Worm (Caenorhabditis elegans) whole organism, L3 larva: ENCODE results near the gene C25H3.7.

Experiments used
- R02D3.7 ChIP-seq: fragments of 150-350 bp; optimal IDR thresholded peaks from 2 replicates; lab custom pipeline; 2014; ENCODE audit warnings: missing biosample characterization, missing genetic modification characterization
- ZK546.5 ChIP-seq: sonication (generic microtip); optimal IDR thresholded peaks from 2 replicates; lab custom pipeline; 2017; ENCODE audit warnings: missing biosample characterization, missing genetic modification characterization
- aly-2 ChIP-seq: fragments of 150-350 bp; optimal IDR thresholded peaks from 2 replicates; lab custom pipeline; 2014; ENCODE audit warnings: missing biosample characterization, missing genetic modification characterization
- ama-1 ChIP-seq: fragments of 150-350 bp; optimal IDR thresholded peaks from 2 replicates; lab custom pipeline; 2018
- ceh-16 ChIP-seq: sonication (generic microtip); optimal IDR thresholded peaks from 2 replicates; lab custom pipeline; 2017; ENCODE audit warnings: missing biosample characterization, missing genetic modification characterization
- ceh-28 ChIP-seq: fragments of 150-350 bp; optimal IDR thresholded peaks from 2 replicates; lab custom pipeline; 2014; ENCODE audit warnings: missing biosample characterization, missing genetic modification reagents, missing genetic modification characterization
- ceh-82 ChIP-seq: fragments of 150-350 bp; optimal IDR thresholded peaks from 2 replicates; lab custom pipeline; 2014; ENCODE audit warnings: missing biosample characterization, missing genetic modification characterization
- ceh-9 ChIP-seq: sonication (generic microtip); optimal IDR thresholded peaks from 2 replicates; lab custom pipeline; 2018; ENCODE audit warnings: missing biosample characterization, missing genetic modification characterization
- daf-12 ChIP-seq: fragments of 150-350 bp; optimal IDR thresholded peaks from 2 replicates; lab custom pipeline; 2014; ENCODE audit warnings: missing biosample characterization, missing genetic modification reagents, missing genetic modification characterization
- egl-27 ChIP-seq: sonication (generic microtip); optimal IDR thresholded peaks from 4 replicates; lab custom pipeline; 2017; ENCODE audit warnings: missing biosample characterization, missing genetic modification reagents, missing genetic modification characterization
- egl-5 ChIP-seq: fragments of 150-350 bp; optimal IDR thresholded peaks from 2 replicates; lab custom pipeline; 2017; ENCODE audit warnings: missing biosample characterization, missing genetic modification reagents, missing genetic modification characterization, inconsistent platforms
- elt-1 ChIP-seq: fragments of 150-350 bp; optimal IDR thresholded peaks from 2 replicates; lab custom pipeline; 2014; ENCODE audit warnings: missing biosample characterization, missing genetic modification characterization
- elt-2 ChIP-seq: sonication (generic microtip); optimal IDR thresholded peaks from 2 replicates; lab custom pipeline; 2016; ENCODE audit warnings: missing genetic modification reagents, mild to moderate bottlenecking, missing genetic modification characterization, missing compliant biosample characterization
- elt-3 ChIP-seq, 3 experiments: fragments of 150-350 bp in 1 of 3; sonication (generic microtip) in 2 of 3; optimal IDR thresholded peaks; 2 replicates in 2 of 3; 4 replicates in 1 of 3; lab custom pipeline; 2014 to 2017; ENCODE audit warnings: missing biosample characterization in 3 of 3, missing genetic modification characterization in 3 of 3
- eor-1 ChIP-seq, 2 experiments: fragments of 150-350 bp; optimal IDR thresholded peaks; 2 replicates each; lab custom pipeline; 2014 to 2018; ENCODE audit warnings: missing biosample characterization in 2 of 2, missing genetic modification characterization in 2 of 2
- fkh-10 ChIP-seq: sonication (generic microtip); optimal IDR thresholded peaks from 2 replicates; lab custom pipeline; 2017; ENCODE audit warnings: missing biosample characterization, missing genetic modification reagents, missing genetic modification characterization
- fkh-2 ChIP-seq: fragments of 150-350 bp; optimal IDR thresholded peaks from 2 replicates; lab custom pipeline; 2014; ENCODE audit warnings: missing biosample characterization, missing genetic modification reagents, missing genetic modification characterization
- fos-1 ChIP-seq: fragments of 150-350 bp; optimal IDR thresholded peaks from 2 replicates; lab custom pipeline; 2014; ENCODE audit warnings: missing biosample characterization, missing genetic modification characterization
- hmg-11 ChIP-seq: sonication (generic microtip); optimal IDR thresholded peaks from 2 replicates; lab custom pipeline; 2016; ENCODE audit warnings: missing genetic modification characterization, missing compliant biosample characterization
- jun-1 ChIP-seq: fragments of 150-350 bp; optimal IDR thresholded peaks from 2 replicates; lab custom pipeline; 2014; ENCODE audit warnings: missing biosample characterization, missing genetic modification reagents, missing genetic modification characterization
- lin-15B ChIP-seq: fragments of 150-350 bp; optimal IDR thresholded peaks from 2 replicates; lab custom pipeline; 2014; ENCODE audit warnings: missing biosample characterization, missing genetic modification characterization
- lin-39 ChIP-seq: fragments of 150-350 bp; optimal IDR thresholded peaks from 2 replicates; lab custom pipeline; 2018; ENCODE audit warnings: missing biosample characterization, missing genetic modification reagents, missing genetic modification characterization
- lsy-12 ChIP-seq: sonication (generic microtip); optimal IDR thresholded peaks from 2 replicates; lab custom pipeline; 2016; ENCODE audit warnings: mild to moderate bottlenecking, missing genetic modification characterization, missing compliant biosample characterization
- mdl-1 ChIP-seq: fragments of 150-350 bp; optimal IDR thresholded peaks from 2 replicates; lab custom pipeline; 2014; ENCODE audit warnings: missing biosample characterization, missing genetic modification characterization
- mml-1 ChIP-seq: fragments of 150-350 bp; sonication (generic microtip); optimal IDR thresholded peaks from 3 replicates; lab custom pipeline; 2014; ENCODE audit warnings: missing biosample characterization, missing genetic modification characterization
- nfya-1 ChIP-seq: sonication (generic microtip); optimal IDR thresholded peaks from 2 replicates; lab custom pipeline; 2017; ENCODE audit warnings: missing genetic modification characterization, mild to moderate bottlenecking, missing compliant biosample characterization, antibody characterized with exemption, moderate library complexity; ENCODE audit not compliant: insufficient read depth
- nhr-11 ChIP-seq: fragments of 150-350 bp; optimal IDR thresholded peaks from 2 replicates; lab custom pipeline; 2014; ENCODE audit warnings: missing biosample characterization, missing genetic modification characterization
- nhr-12 ChIP-seq: fragments of 150-350 bp; optimal IDR thresholded peaks from 2 replicates; lab custom pipeline; 2014; ENCODE audit warnings: missing biosample characterization, missing genetic modification characterization
- nhr-23 ChIP-seq: fragments of 150-350 bp; optimal IDR thresholded peaks from 2 replicates; lab custom pipeline; 2014; ENCODE audit warnings: missing biosample characterization, missing genetic modification reagents, missing genetic modification characterization
- nhr-237 ChIP-seq: fragments of 150-350 bp; optimal IDR thresholded peaks from 2 replicates; lab custom pipeline; 2014; ENCODE audit warnings: missing biosample characterization, missing genetic modification characterization
- nhr-25 ChIP-seq: sonication (generic microtip); optimal IDR thresholded peaks from 2 replicates; lab custom pipeline; 2017; ENCODE audit warnings: missing biosample characterization, missing genetic modification characterization
- nhr-28 ChIP-seq: fragments of 150-350 bp; optimal IDR thresholded peaks from 2 replicates; lab custom pipeline; 2014; ENCODE audit warnings: missing biosample characterization, missing genetic modification characterization
- nhr-43 ChIP-seq: sonication (generic microtip); optimal IDR thresholded peaks from 2 replicates; lab custom pipeline; 2016; ENCODE audit warnings: mild to moderate bottlenecking, missing genetic modification characterization, missing compliant biosample characterization; ENCODE audit not compliant: poor library complexity, severe bottlenecking
- nhr-67 ChIP-seq: fragments of 150-350 bp; optimal IDR thresholded peaks from 2 replicates; lab custom pipeline; 2014; ENCODE audit warnings: missing biosample characterization, missing genetic modification characterization
- nhr-76 ChIP-seq: fragments of 150-350 bp; sonication (generic microtip); optimal IDR thresholded peaks from 5 replicates; lab custom pipeline; 2014; ENCODE audit warnings: missing biosample characterization, missing genetic modification characterization
- nhr-77 ChIP-seq: fragments of 150-350 bp; optimal IDR thresholded peaks from 2 replicates; lab custom pipeline; 2014; ENCODE audit warnings: missing biosample characterization, missing genetic modification characterization
- pha-4 ChIP-seq: fragments of 150-350 bp; optimal IDR thresholded peaks from 2 replicates; lab custom pipeline; 2014; ENCODE audit warnings: missing biosample characterization, missing genetic modification reagents, missing genetic modification characterization
- pqm-1 ChIP-seq: fragments of 150-350 bp; optimal IDR thresholded peaks from 2 replicates; lab custom pipeline; 2017; ENCODE audit warnings: missing biosample characterization, missing genetic modification characterization, inconsistent platforms
- sea-2 ChIP-seq: fragments of 150-350 bp; sonication (generic microtip); optimal IDR thresholded peaks from 4 replicates; lab custom pipeline; 2014; ENCODE audit warnings: missing biosample characterization, missing genetic modification reagents, missing genetic modification characterization
- skn-1 ChIP-seq: fragments of 150-350 bp; optimal IDR thresholded peaks from 2 replicates; lab custom pipeline; 2014; ENCODE audit warnings: missing biosample characterization, missing genetic modification characterization
- snpc-4 ChIP-seq: fragments of 150-350 bp; optimal IDR thresholded peaks from 2 replicates; lab custom pipeline; 2014; ENCODE audit warnings: missing biosample characterization, missing genetic modification characterization
- tbx-2 ChIP-seq: sonication (generic microtip); optimal IDR thresholded peaks from 2 replicates; lab custom pipeline; 2016; ENCODE audit warnings: mild to moderate bottlenecking, missing genetic modification characterization, missing compliant biosample characterization
- unc-39 ChIP-seq: sonication (generic microtip); optimal IDR thresholded peaks from 4 replicates; lab custom pipeline; 2017; ENCODE audit warnings: missing biosample characterization, missing genetic modification characterization
- unc-62 ChIP-seq: fragments of 150-350 bp; sonication (generic microtip); optimal IDR thresholded peaks from 4 replicates; lab custom pipeline; 2014; ENCODE audit warnings: missing biosample characterization, missing genetic modification reagents, missing genetic modification characterization
- zag-1 ChIP-seq: fragments of 150-350 bp; optimal IDR thresholded peaks from 2 replicates; lab custom pipeline; 2014; ENCODE audit warnings: missing biosample characterization, missing genetic modification characterization
- ztf-11 ChIP-seq: fragments of 150-350 bp; optimal IDR thresholded peaks from 2 replicates; lab custom pipeline; 2014; ENCODE audit warnings: missing biosample characterization, missing genetic modification characterization
- ztf-4 ChIP-seq: fragments of 150-350 bp; optimal IDR thresholded peaks from 2 replicates; lab custom pipeline; 2014; ENCODE audit warnings: missing biosample characterization, missing genetic modification characterization

The C25H3.7 gene

ce11 chrII:5661735-5662177, 7.0 kb downstream of the C25H3.7 start (continued):
- TF ChIP-seq nhr-43 (tag; lab: Kevin White, UChicago) (peak; percentile 75), fkh-10 (peak; percentile 71), ceh-16 (tag; lab: Kevin White, UChicago) (peak; percentile 6), nhr-77 (tag; lab: Kevin White, UChicago) (no peak), lin-39 (peak; percentile 86), jun-1 (peak; percentile 55), nhr-12 (tag; lab: Kevin White, UChicago) (no peak), zag-1 (tag; lab: Kevin White, UChicago) (peak; percentile 48), lsy-12 (peak; percentile 92), elt-2 (tag; lab: Kevin White, UChicago) (peak; percentile 84), nhr-25 (peak; percentile 94), lin-15B (tag; lab: Kevin White, UChicago) (peak; percentile 69), ztf-4 (tag; lab: Kevin White, UChicago) (peak; percentile 86), mdl-1 (tag; lab: Kevin White, UChicago) (peak; percentile 67)

ce11 chrII:5660736-5661734, 7.7 kb downstream of the C25H3.7 start, which contains the start of the genes ift-43 and mdt-26:
ift-43 (minus strand) TSS chrII:5660786.
mdt-26 (plus strand) TSS chrII:5661181.
- no peak for TF ChIP-seq nhr-237 (tag; lab: Kevin White, UChicago)
- TF ChIP-seq lin-15B (tag; lab: Kevin White, UChicago) = peak; percentile 80
- no peak for TF ChIP-seq elt-3 (tag; optimal IDR thresholded peaks at IDR 0.05; lab: Kevin White, UChicago)
- no peak for TF ChIP-seq zag-1 (tag; lab: Kevin White, UChicago)
- TF ChIP-seq ZK546.5 = no peak
- TF ChIP-seq nhr-23 = peak; percentile 49
- no peak for TF ChIP-seq ceh-9 (tag; lab: Kevin White, UChicago)
- peak; percentile 83 for TF ChIP-seq ceh-28 (tag; lab: Kevin White, UChicago)
- TF ChIP-seq aly-2 (tag; lab: Kevin White, UChicago) = peak; percentile 76
- no peak for TF ChIP-seq nhr-67 (tag; lab: Kevin White, UChicago)
- TF ChIP-seq fkh-2 (tag; lab: Kevin White, UChicago) = no peak
- TF ChIP-seq unc-62 (GFP tag; lab: Kevin White, UChicago) = peak; percentile 10
- TF ChIP-seq egl-27 = no peak
- TF ChIP-seq pqm-1 (tag; lab: Kevin White, UChicago) = peak; percentile 2
- no peak for TF ChIP-seq nhr-28
- TF ChIP-seq jun-1 = peak; percentile 36
- peak; percentile 56 for TF ChIP-seq ztf-4 (tag; lab: Kevin White, UChicago)
- TF ChIP-seq ceh-82 (tag; lab: Kevin White, UChicago) = no peak
- TF ChIP-seq tbx-2 (tag; lab: Kevin White, UChicago) = peak; percentile 67
- TF ChIP-seq ama-1 (lab: Kevin White, UChicago) = peak; percentile 100
- peak; percentile 98 for TF ChIP-seq hmg-11 (tag; lab: Kevin White, UChicago)
- TF ChIP-seq elt-1 = no peak
- peak; percentile 80 for TF ChIP-seq nhr-25
- peak; percentile 60 for TF ChIP-seq egl-5 (tag; lab: Kevin White, UChicago)
- TF ChIP-seq R02D3.7 = no peak
- no peak for TF ChIP-seq unc-39 (tag; lab: Kevin White, UChicago)
- TF ChIP-seq nhr-11 (tag; lab: Kevin White, UChicago) = no peak
- no peak for TF ChIP-seq ztf-11
- peak; percentile 100 for TF ChIP-seq nfya-1 (tag; lab: Kevin White, UChicago)
- no peak for TF ChIP-seq nhr-77 (tag; lab: Kevin White, UChicago)
- peak; percentile 46 for TF ChIP-seq mdl-1 (tag; lab: Kevin White, UChicago)
- TF ChIP-seq ceh-16 (tag; lab: Kevin White, UChicago) = no peak
- no peak for TF ChIP-seq nhr-76 (tag; lab: Kevin White, UChicago)
- TF ChIP-seq nhr-12 (tag; lab: Kevin White, UChicago) = no peak
- peak; percentile 74 for TF ChIP-seq lsy-12
- no peak for TF ChIP-seq sea-2 (GFP tag; lab: Kevin White, UChicago)
- peak; percentile 65 for TF ChIP-seq elt-2 (tag; lab: Kevin White, UChicago)
- no peak for TF ChIP-seq daf-12 (tag; lab: Kevin White, UChicago)
- TF ChIP-seq skn-1 = no peak
- TF ChIP-seq mml-1 (tag; lab: Kevin White, UChicago) = no peak
- TF ChIP-seq snpc-4 (tag; lab: Kevin White, UChicago) = peak; percentile 49
- TF ChIP-seq eor-1 (tag; optimal IDR thresholded peaks at IDR 0.05; lab: Kevin White, UChicago) = no peak
- no peak for TF ChIP-seq fos-1 (tag; lab: Kevin White, UChicago)
- TF ChIP-seq nhr-43 (tag; lab: Kevin White, UChicago) = peak; percentile 78
- peak; percentile 73 for TF ChIP-seq pha-4 (tag; lab: Kevin White, UChicago)
- peak; percentile 98 for TF ChIP-seq lin-39
- TF ChIP-seq fkh-10 = peak; percentile 19
